Worm (Caenorhabditis elegans) whole organism, early embryonic: ENCODE data around the gene H20E11.3.

Experiments used
- ama-1 ChIP-seq: fragments of 150-350 bp; optimal IDR thresholded peaks from 2 replicates; lab custom pipeline; 2014
- ceh-36 ChIP-seq: sonication (generic microtip); optimal IDR thresholded peaks from 2 replicates; lab custom pipeline; 2016; ENCODE audit warnings: missing genetic modification characterization, inconsistent platforms, missing compliant biosample characterization
- pes-1 ChIP-seq: fragments of 200-800 bp; sonication (Bioruptor generic); IDR thresholded peaks from 2 replicates; pipeline ENCODE4 v1.3.6; 2022; ENCODE audit warnings: missing genetic modification reagents, missing genetic modification characterization, missing compliant biosample characterization
- scrt-1 ChIP-seq: fragments of 200-800 bp; sonication (Bioruptor generic); IDR thresholded peaks from 2 replicates; pipeline ENCODE4 v1.3.6; 2022; ENCODE audit warnings: missing genetic modification characterization, missing compliant biosample characterization
- tra-4 ChIP-seq: sonication (generic microtip); optimal IDR thresholded peaks from 2 replicates; lab custom pipeline; 2017; ENCODE audit warnings: missing genetic modification characterization, missing compliant biosample characterization

DNA sequence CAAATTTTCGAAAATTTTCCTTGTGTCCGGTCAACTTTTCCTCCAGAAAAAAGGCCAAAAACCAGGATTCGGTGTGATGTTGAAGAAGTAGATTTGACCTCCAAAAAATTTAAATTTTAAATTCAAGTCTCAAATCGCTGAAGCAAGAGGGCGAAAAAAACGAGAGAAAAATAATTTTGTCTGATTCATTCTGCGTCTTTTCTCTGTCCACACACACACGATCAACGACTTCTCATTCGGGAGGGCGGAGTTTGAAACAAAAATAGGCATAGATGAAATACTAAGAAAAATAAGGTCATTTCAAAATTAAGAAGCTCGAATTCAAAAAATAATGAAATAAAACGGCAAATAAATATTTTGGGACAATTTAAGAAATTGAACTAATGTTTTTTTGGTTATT lies 34.7 kb downstream of the H20E11.3 start, which contains the start of gene R13H7.2:
- TF ChIP-seq ceh-36 (tag; lab: Kevin White, UChicago) (no peak), tra-4 (no peak), scrt-1 (GFP tag; lab: Robert Waterston, UW) (no peak), ama-1 (lab: Kevin White, UChicago) (no peak), pes-1 (no peak)
